Worm (Caenorhabditis elegans): ENCODE measurements around the gene Y38H6A.1.

DNA sequence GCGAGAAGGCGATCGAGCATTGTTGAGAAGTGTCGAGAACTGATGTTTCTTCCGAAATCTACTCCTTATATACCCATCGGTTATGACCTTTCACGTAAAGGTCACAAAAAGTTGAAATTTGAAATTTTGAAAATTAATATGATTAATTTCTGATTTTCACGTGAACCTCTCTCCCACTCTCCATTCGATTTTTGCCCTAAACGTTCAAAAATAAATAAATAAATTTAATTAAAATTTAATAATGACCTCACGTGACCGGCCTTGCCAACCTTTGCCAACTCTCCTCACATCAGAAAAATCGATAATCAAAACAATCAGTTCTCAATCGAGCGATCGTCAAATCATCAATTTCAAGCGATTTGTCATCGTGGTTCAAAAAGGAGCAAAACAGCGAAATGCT is 8.1 kb upstream of the Y38H6A.1 start, which contains the start of gene Y113G7C.1:
- no peak for TF ChIP-seq unc-62 (GFP tag; optimal IDR thresholded peaks at IDR 0.05)
- TF ChIP-seq ztf-11 (tag; optimal IDR thresholded peaks at IDR 0.05), result no peak
- TF ChIP-seq nhr-2 (tag; optimal IDR thresholded peaks at IDR 0.05), result no peak
- no peak for TF ChIP-seq ceh-83 (GFP tag; optimal IDR thresholded peaks at IDR 0.05)
- TF ChIP-seq lsy-2 (tag; optimal IDR thresholded peaks at IDR 0.05), result no peak
- no peak for TF ChIP-seq pha-4 (tag; optimal IDR thresholded peaks at IDR 0.05)
- no peak for TF ChIP-seq snpc-4 (tag; optimal IDR thresholded peaks at IDR 0.05)
- no peak for TF ChIP-seq unc-39 (tag; optimal IDR thresholded peaks at IDR 0.05)
- no peak for TF ChIP-seq bed-3 (GFP tag; optimal IDR thresholded peaks at IDR 0.05)
- no peak for TF ChIP-seq blmp-1 (tag; optimal IDR thresholded peaks at IDR 0.05)
